Fruit fly (Drosophila melanogaster): ENCODE measurements around the gene Mic26-27.
"Not testable (repeated sequence)": the region's sequence is repeated elsewhere in the genome, so short reads cannot be mapped to it uniquely, and the experiment has no call there.

Mic26-27 gene

dm6 chr3R:16146632-16147453 is at the start of gene Mic26-27, which contains the start of gene CG5916:
Mic26-27 (minus strand) TSS chr3R:16146855.
CG5916 (plus strand) TSS chr3R:16147029.
- TF ChIP-seq Myc (optimal IDR thresholded peaks at IDR 0.05) (no peak), psq (optimal IDR thresholded peaks at IDR 0.05) (no peak), insv (optimal IDR thresholded peaks at IDR 0.05) (no peak), Sin3A (optimal IDR thresholded peaks at IDR 0.05) (no peak), h (optimal IDR thresholded peaks at IDR 0.05) (no peak), ttk (optimal IDR thresholded peaks at IDR 0.05) (no peak)

dm6 chr3R:16190782-16191181 is 44.1 kb upstream of the Mic26-27 start:
- no peak for TF ChIP-seq Sin3A (optimal IDR thresholded peaks at IDR 0.05)
- no peak for TF ChIP-seq ttk (optimal IDR thresholded peaks at IDR 0.05)
- no peak for TF ChIP-seq insv (optimal IDR thresholded peaks at IDR 0.05)
- TF ChIP-seq Myc (optimal IDR thresholded peaks at IDR 0.05) = no peak
- TF ChIP-seq psq (optimal IDR thresholded peaks at IDR 0.05) = no peak
- no peak for TF ChIP-seq h (optimal IDR thresholded peaks at IDR 0.05)

- TF ChIP-seq Myc (optimal IDR thresholded peaks at IDR 0.05) (no peak), h (optimal IDR thresholded peaks at IDR 0.05) (no peak), insv (optimal IDR thresholded peaks at IDR 0.05) (no peak), Sin3A (optimal IDR thresholded peaks at IDR 0.05) (no peak), psq (optimal IDR thresholded peaks at IDR 0.05) (no peak), ttk (optimal IDR thresholded peaks at IDR 0.05) (no peak)
Measured at dm6 chr3R:16190183-16190763, 43.6 kb upstream of the Mic26-27 start.

DNA sequence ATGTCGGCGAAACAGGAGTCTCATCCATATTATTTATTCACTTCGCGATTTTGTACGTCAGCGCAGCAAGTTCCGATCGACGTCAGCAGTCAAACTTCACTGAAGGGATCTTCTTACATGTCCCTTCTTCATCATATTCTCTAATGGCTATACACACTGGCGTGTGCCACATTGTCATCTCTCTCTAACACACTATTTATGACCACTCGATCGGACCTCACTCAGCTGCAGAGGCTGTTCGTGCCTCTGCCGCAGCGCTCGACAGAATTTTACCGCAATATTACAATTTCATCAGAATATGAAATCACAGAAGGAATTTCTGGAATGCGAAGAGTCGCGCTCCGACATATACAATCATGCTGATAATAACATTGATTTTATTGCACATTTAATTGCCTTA is 42.8 kb upstream of the Mic26-27 start, which contains the start of gene Bin1:
Gene Bin1 (minus strand): TSS at position 101 of the 400 bp plus-strand sequence.
- TF ChIP-seq Myc, ttk, psq (optimal IDR thresholded peaks at IDR 0.05): not testable (repeated sequence)

DNA sequence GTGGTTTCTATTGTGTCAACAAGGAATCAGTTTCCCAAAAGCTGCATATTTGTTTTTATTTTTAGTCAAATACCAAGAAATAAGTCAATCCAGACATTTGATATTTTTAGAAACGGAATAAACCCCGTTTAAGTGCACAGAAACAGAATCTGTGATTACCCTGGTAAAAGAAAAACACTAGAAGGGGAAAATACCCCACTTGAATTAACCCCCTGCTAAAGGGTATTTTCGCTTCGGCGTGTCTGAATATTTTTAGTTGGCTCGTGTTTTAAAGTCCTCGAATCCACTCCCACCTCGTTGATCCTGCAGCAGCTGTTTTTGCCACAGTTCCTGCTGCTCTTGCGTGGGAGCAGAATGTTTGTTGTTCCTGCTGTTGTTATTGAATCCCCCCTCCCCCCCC is 41.1 kb upstream of the Mic26-27 start:
- TF ChIP-seq h (optimal IDR thresholded peaks at IDR 0.05) (no peak), psq (optimal IDR thresholded peaks at IDR 0.05) (no peak), insv (optimal IDR thresholded peaks at IDR 0.05) (no peak), Myc (optimal IDR thresholded peaks at IDR 0.05) (no peak)

dm6 chr3R:16186791-16187681 is 40.4 kb upstream of the Mic26-27 start, which contains the start of gene sra:
sra (plus strand) TSS chr3R:16186999.
- no peak for TF ChIP-seq insv (optimal IDR thresholded peaks at IDR 0.05)
- TF ChIP-seq ttk (optimal IDR thresholded peaks at IDR 0.05) = no peak
- no peak for TF ChIP-seq Myc (optimal IDR thresholded peaks at IDR 0.05)
- TF ChIP-seq Sin3A (optimal IDR thresholded peaks at IDR 0.05) = no peak
- TF ChIP-seq h (optimal IDR thresholded peaks at IDR 0.05) = no peak
- no peak for TF ChIP-seq psq (optimal IDR thresholded peaks at IDR 0.05)

DNA sequence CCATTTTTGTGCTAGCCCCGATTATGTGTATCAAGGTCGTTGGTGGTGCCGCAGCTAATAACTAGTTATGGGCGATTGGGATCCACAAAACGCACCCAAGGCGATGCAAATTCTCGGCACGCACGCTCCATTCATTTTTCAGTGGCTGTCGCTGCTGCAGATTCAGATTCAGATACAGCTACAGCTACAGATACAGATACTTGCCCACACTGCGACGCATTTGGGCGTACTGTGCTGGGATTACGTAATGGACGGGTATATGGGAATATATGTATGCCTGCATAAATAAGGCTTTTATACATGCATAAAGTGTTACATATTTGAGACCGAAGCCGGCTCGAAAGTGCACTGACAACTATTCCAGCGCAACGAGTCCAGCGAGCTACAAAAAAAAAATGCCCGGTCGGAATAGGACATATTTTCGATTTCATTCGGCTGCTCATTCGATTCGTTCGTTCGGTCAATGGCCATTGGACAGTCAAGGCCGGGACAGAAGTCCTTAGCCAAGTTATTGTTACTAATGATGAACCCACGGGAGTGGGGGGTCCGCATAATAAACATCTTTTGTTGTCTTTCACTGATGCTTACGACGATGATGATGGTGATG is 35.7 kb upstream of the Mic26-27 start:
- TF ChIP-seq psq (optimal IDR thresholded peaks at IDR 0.05) = no peak
- TF ChIP-seq insv (optimal IDR thresholded peaks at IDR 0.05) = no peak
- TF ChIP-seq Sin3A (optimal IDR thresholded peaks at IDR 0.05) = no peak
- no peak for TF ChIP-seq ttk (optimal IDR thresholded peaks at IDR 0.05)
- TF ChIP-seq h (optimal IDR thresholded peaks at IDR 0.05) = no peak
- TF ChIP-seq Myc (optimal IDR thresholded peaks at IDR 0.05) = no peak

dm6 chr3R:16180476-16181070 is 33.9 kb upstream of the Mic26-27 start, which contains the start of gene CG8927:
CG8927 (plus strand) TSS chr3R:16181020.
- TF ChIP-seq Myc (optimal IDR thresholded peaks at IDR 0.05) (no peak), psq (optimal IDR thresholded peaks at IDR 0.05) (no peak), ttk (optimal IDR thresholded peaks at IDR 0.05) (no peak), h (optimal IDR thresholded peaks at IDR 0.05) (no peak), insv (optimal IDR thresholded peaks at IDR 0.05) (no peak), Sin3A (optimal IDR thresholded peaks at IDR 0.05) (no peak)

DNA sequence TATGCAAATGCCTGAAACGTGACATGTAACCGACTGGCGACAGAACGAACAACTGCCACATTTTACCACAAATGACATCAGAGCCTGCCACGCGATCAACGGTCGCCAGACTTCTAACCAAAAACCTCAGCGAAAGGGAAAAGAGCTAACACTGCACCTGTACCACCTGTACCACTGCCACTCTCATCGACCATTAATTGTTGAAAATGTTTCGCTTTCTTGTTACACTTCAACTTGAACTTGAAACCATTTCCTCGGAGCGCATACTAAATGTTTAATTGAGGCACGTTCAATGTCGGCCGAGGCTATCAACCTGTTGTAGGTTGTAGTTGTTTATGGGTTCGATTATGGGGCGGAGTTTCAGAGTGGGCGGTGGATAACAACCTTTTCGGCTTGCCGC is 29.9 kb upstream of the Mic26-27 start:
- TF ChIP-seq ttk (optimal IDR thresholded peaks at IDR 0.05) = no peak
- TF ChIP-seq h (optimal IDR thresholded peaks at IDR 0.05) = no peak
- no peak for TF ChIP-seq insv (optimal IDR thresholded peaks at IDR 0.05)
- no peak for TF ChIP-seq psq (optimal IDR thresholded peaks at IDR 0.05)
- no peak for TF ChIP-seq Myc (optimal IDR thresholded peaks at IDR 0.05)
- TF ChIP-seq Sin3A (optimal IDR thresholded peaks at IDR 0.05) = no peak

DNA sequence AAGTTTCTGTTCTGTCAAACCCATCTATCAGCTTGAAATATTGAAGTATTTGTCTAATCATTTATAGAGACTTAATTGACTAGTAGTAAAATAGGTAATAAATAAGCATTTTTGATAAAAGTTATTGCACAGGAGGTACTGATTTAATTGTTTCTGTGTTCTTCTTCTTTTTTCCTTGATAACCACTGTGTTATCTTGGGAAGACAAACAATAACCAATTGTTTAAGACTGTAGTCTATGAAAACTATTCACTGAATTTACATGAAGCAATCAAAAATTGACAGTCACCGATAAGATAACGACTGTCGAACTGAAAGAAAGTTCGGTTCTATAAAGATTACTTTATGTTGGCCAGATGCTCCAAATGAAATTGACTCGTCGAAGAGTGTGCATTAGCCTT is 26.8 kb upstream of the Mic26-27 start:
- TF ChIP-seq Myc (optimal IDR thresholded peaks at IDR 0.05) (no peak), psq (optimal IDR thresholded peaks at IDR 0.05) (no peak), insv (optimal IDR thresholded peaks at IDR 0.05) (no peak), ttk (optimal IDR thresholded peaks at IDR 0.05) (no peak), Sin3A (optimal IDR thresholded peaks at IDR 0.05) (no peak), h (optimal IDR thresholded peaks at IDR 0.05) (no peak)

dm6 chr3R:16171747-16172146 is 25.1 kb upstream of the Mic26-27 start, which contains the start of gene CG8925:
CG8925 (plus strand) TSS chr3R:16171991.
- TF ChIP-seq h (optimal IDR thresholded peaks at IDR 0.05) = no peak
- no peak for TF ChIP-seq Sin3A (optimal IDR thresholded peaks at IDR 0.05)
- TF ChIP-seq Myc (optimal IDR thresholded peaks at IDR 0.05) = no peak
- TF ChIP-seq insv (optimal IDR thresholded peaks at IDR 0.05) = no peak
- TF ChIP-seq ttk (optimal IDR thresholded peaks at IDR 0.05) = no peak
- TF ChIP-seq psq (optimal IDR thresholded peaks at IDR 0.05) = no peak

Data from Kc167 (cell line).